In the genomic region with DNA sequence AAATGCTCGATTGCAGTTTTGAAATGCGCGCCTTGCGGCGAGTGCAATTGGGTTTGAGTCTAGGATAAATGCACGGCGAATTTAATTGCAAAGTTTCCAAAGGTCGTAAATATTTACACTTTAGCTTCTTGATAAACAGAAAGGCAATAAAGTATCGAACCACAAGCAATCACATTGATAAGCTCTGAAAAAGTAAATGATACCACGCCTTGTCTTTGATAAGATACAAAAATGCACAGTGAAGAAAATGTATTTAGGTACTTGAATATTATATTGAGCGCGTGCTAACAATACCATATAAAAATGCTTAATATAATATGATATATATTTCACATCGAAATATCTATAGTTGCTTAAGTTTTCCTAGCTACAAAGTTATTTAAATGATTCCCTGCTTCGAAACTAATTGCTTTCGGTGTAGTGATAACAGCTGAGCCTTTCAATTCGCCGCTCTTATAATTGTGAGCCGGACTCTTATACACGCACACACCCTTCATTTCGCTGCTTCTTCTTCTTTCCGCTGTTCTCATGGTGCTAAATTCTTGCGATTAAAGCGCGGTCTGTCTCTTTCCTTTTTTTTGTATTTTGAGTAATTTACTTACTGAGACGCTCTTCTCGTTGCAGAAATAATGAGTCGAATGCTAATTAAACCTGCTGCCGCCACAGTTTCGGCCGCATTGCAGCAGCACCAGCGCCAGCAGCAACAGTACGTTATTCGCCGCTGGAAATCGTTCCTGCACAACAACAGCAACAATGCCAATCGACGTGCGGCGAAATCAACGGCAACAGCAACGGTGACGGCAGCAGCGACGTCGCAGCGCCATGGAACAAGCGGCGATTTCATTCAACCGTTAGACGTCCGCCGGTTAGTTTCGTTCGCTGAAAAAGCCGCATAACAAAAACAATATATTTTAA, we compare ENCODE assay signal across 5 fruit fly cellular contexts.
TF ChIP-seq lines count a peak whose summit lies in the region.

No protein-coding gene starts in this region.

- peak; percentile 35 for TF ChIP-seq CTCF in whole organism, embryonic (GFP tag; optimal IDR thresholded peaks at IDR 0.05; lab: Kevin White, UChicago)

TF ChIP-seq in whole organism, adult, 20 proteins besides CTCF, POLR2A, EP300 and RAD21 (continues in another document):
- no peak for TF ChIP-seq Hr96 (GFP tag; optimal IDR thresholded peaks at IDR 0.05; lab: Kevin White, UChicago)
- peak; percentile 53 for TF ChIP-seq CG5204 (GFP tag; optimal IDR thresholded peaks at IDR 0.05; lab: Kevin White, UChicago)
- peak; percentile 42 for TF ChIP-seq CG1620 (GFP tag; optimal IDR thresholded peaks at IDR 0.05; lab: Kevin White, UChicago)
- TF ChIP-seq bab1 (GFP tag; optimal IDR thresholded peaks at IDR 0.05; lab: Kevin White, UChicago): peak; percentile 53
- TF ChIP-seq ovo (GFP tag; optimal IDR thresholded peaks at IDR 0.05; lab: Kevin White, UChicago): peak; percentile 89
- TF ChIP-seq pad (GFP tag; optimal IDR thresholded peaks at IDR 0.05; lab: Kevin White, UChicago): no peak
- peak; percentile 46 for TF ChIP-seq kay (GFP tag; lab: Kevin White, UChicago; ENCODE audit: borderline replicate concordance)
- peak; percentile 75 for TF ChIP-seq tj (GFP tag; optimal IDR thresholded peaks at IDR 0.05; lab: Kevin White, UChicago)
- peak; percentile 74 for TF ChIP-seq CG7045 (GFP tag; optimal IDR thresholded peaks at IDR 0.05; lab: Kevin White, UChicago)
- peak; percentile 95 for TF ChIP-seq CG7101 (tag; optimal IDR thresholded peaks at IDR 0.05; lab: Kevin White, UChicago)
- TF ChIP-seq CG11617 (GFP tag; optimal IDR thresholded peaks at IDR 0.05; lab: Kevin White, UChicago): peak; percentile 83
- TF ChIP-seq Crg-1 (GFP tag; optimal IDR thresholded peaks at IDR 0.05; lab: Kevin White, UChicago): peak; percentile 80
- TF ChIP-seq cnc (optimal IDR thresholded peaks at IDR 0.05; lab: Kevin White, UChicago): no peak
- peak; percentile 36 for TF ChIP-seq toe (GFP tag; optimal IDR thresholded peaks at IDR 0.05; lab: Kevin White, UChicago)
- TF ChIP-seq Mnt (GFP tag; optimal IDR thresholded peaks at IDR 0.05; lab: Kevin White, UChicago): peak; percentile 79
- peak; percentile 80 for TF ChIP-seq CG33017 (tag; optimal IDR thresholded peaks at IDR 0.05; lab: Kevin White, UChicago)

TF ChIP-seq in whole organism, embryonic, 481 proteins besides CTCF, POLR2A, EP300 and RAD21 (continues in another document):
- peak; percentile 10 for TF ChIP-seq stwl (tag; optimal IDR thresholded peaks at IDR 0.05; lab: Kevin White, UChicago)
- TF ChIP-seq CG34224 (GFP tag; IDR thresholded peaks at IDR 0.05; lab: Robert Waterston, UW; ENCODE audit: partially characterized antibody): no peak
- TF ChIP-seq Hr78 (GFP tag; optimal IDR thresholded peaks at IDR 0.05; lab: Kevin White, UChicago): peak in 1 of 2 experiments; percentile 81
- TF ChIP-seq Oaz (GFP tag; IDR thresholded peaks at IDR 0.05; lab: Robert Waterston, UW): peak; percentile 68
- peak; percentile 90 for TF ChIP-seq Xrp1 (GFP tag; IDR thresholded peaks at IDR 0.05; lab: Robert Waterston, UW)
- no peak for TF ChIP-seq mld (GFP tag; IDR thresholded peaks at IDR 0.05; lab: Robert Waterston, UW; ENCODE audit: partially characterized antibody)
- TF ChIP-seq ap (GFP tag; IDR thresholded peaks at IDR 0.05; lab: Robert Waterston, UW): peak; percentile 64
- TF ChIP-seq maf-S (GFP tag; optimal IDR thresholded peaks at IDR 0.05; lab: Kevin White, UChicago): peak; percentile 38
- TF ChIP-seq nmo (GFP tag; optimal IDR thresholded peaks at IDR 0.05; lab: Kevin White, UChicago): peak; percentile 86
- peak; percentile 29 for TF ChIP-seq CG1647 (GFP tag; optimal IDR thresholded peaks at IDR 0.05; lab: Kevin White, UChicago)
- TF ChIP-seq pho (GFP tag; optimal IDR thresholded peaks at IDR 0.05; lab: Kevin White, UChicago): peak; percentile 39
- peak; percentile 68 for TF ChIP-seq CG12942 (GFP tag; optimal IDR thresholded peaks at IDR 0.05; lab: Kevin White, UChicago)
- TF ChIP-seq CG3847 (GFP tag; IDR thresholded peaks at IDR 0.05; lab: Robert Waterston, UW): peak; percentile 73
- TF ChIP-seq ems (GFP tag; optimal IDR thresholded peaks at IDR 0.05; lab: Kevin White, UChicago): peak; percentile 28
- peak; percentile 72 for TF ChIP-seq CG18764 (GFP tag; optimal IDR thresholded peaks at IDR 0.05; lab: Kevin White, UChicago)
- peak; percentile 86 for TF ChIP-seq dysf (GFP tag; IDR thresholded peaks at IDR 0.05; lab: Robert Waterston, UW)

TF ChIP-seq in whole organism, prepupa, 60 proteins besides CTCF, POLR2A, EP300 and RAD21 (continues in another document):
- TF ChIP-seq Met (GFP tag; optimal IDR thresholded peaks at IDR 0.05; lab: Kevin White, UChicago) (peak; percentile 85), Hr38 (GFP tag; optimal IDR thresholded peaks at IDR 0.05; lab: Kevin White, UChicago) (no peak), Sox102F (GFP tag; optimal IDR thresholded peaks at IDR 0.05; lab: Kevin White, UChicago) (peak; percentile 84), vri (GFP tag; optimal IDR thresholded peaks at IDR 0.05; lab: Kevin White, UChicago) (peak; percentile 79), dsx (GFP tag; optimal IDR thresholded peaks at IDR 0.05; lab: Kevin White, UChicago; ENCODE audit: poor library complexity, severe bottlenecking) (peak; percentile 89), Sox14 (GFP tag; optimal IDR thresholded peaks at IDR 0.05; lab: Kevin White, UChicago) (peak; percentile 80), CG11762 (GFP tag; optimal IDR thresholded peaks at IDR 0.05; lab: Kevin White, UChicago; ENCODE audit: insufficient read depth) (peak; percentile 86), svp (GFP tag; lab: Kevin White, UChicago) (peak; percentile 94), pdm3 (GFP tag; optimal IDR thresholded peaks at IDR 0.05; lab: Kevin White, UChicago) (peak; percentile 90), CG31627 (GFP tag; optimal IDR thresholded peaks at IDR 0.05; lab: Kevin White, UChicago) (peak; percentile 77), eg (GFP tag; IDR thresholded peaks at IDR 0.05; lab: Robert Waterston, UW) (peak; percentile 88), CG1621 (tag; optimal IDR thresholded peaks at IDR 0.05; lab: Kevin White, UChicago) (peak; percentile 80), acj6 (GFP tag; optimal IDR thresholded peaks at IDR 0.05; lab: Kevin White, UChicago) (peak; percentile 70), Hr4 (GFP tag; optimal IDR thresholded peaks at IDR 0.05; lab: Kevin White, UChicago) (peak; percentile 50), esn (GFP tag; optimal IDR thresholded peaks at IDR 0.05; lab: Kevin White, UChicago) (peak; percentile 91), Hr39 (GFP tag; optimal IDR thresholded peaks at IDR 0.05; lab: Kevin White, UChicago) (peak; percentile 77)

TF ChIP-seq in whole organism, pupa, 21 proteins besides CTCF, POLR2A, EP300 and RAD21 (continues in another document):
- TF ChIP-seq CG8159 (tag; optimal IDR thresholded peaks at IDR 0.05; lab: Kevin White, UChicago) (peak; percentile 89), CG13204 (GFP tag; optimal IDR thresholded peaks at IDR 0.05; lab: Kevin White, UChicago) (peak; percentile 59), fd96Ca (GFP tag; IDR thresholded peaks at IDR 0.05; lab: Robert Waterston, UW) (0 out of 3 replicates have a peak, but pooled peaks have one; percentile 53), D1 (tag; optimal IDR thresholded peaks at IDR 0.05; lab: Kevin White, UChicago) (peak; percentile 54), CG4496 (GFP tag; IDR thresholded peaks at IDR 0.05; lab: Robert Waterston, UW) (peak; percentile 85), Pif1B (GFP tag; optimal IDR thresholded peaks at IDR 0.05; lab: Kevin White, UChicago) (peak; percentile 81), rn (GFP tag; IDR thresholded peaks at IDR 0.05; lab: Robert Waterston, UW) (peak; percentile 47; the same call in 1 of the 2 replicates), Pif1A (GFP tag; optimal IDR thresholded peaks at IDR 0.05; lab: Kevin White, UChicago) (peak; percentile 67), Snoo (tag; optimal IDR thresholded peaks at IDR 0.05; lab: Kevin White, UChicago) (peak; percentile 83), CG17806 (tag; optimal IDR thresholded peaks at IDR 0.05; lab: Kevin White, UChicago) (peak; percentile 84), EcR (GFP tag; optimal IDR thresholded peaks at IDR 0.05; lab: Kevin White, UChicago) (peak; percentile 4), CG10348 (GFP tag; IDR thresholded peaks at IDR 0.05; lab: Robert Waterston, UW) (no peak), CG15710 (tag; optimal IDR thresholded peaks at IDR 0.05; lab: Kevin White, UChicago) (peak; percentile 85), Ets98B (GFP tag; IDR thresholded peaks at IDR 0.05; lab: Robert Waterston, UW) (peak; percentile 79), gl (tag; optimal IDR thresholded peaks at IDR 0.05; lab: Kevin White, UChicago) (peak; percentile 54), CG8301 (tag; optimal IDR thresholded peaks at IDR 0.05; lab: Kevin White, UChicago) (peak; percentile 84), CG34367 (tag; optimal IDR thresholded peaks at IDR 0.05; lab: Kevin White, UChicago) (peak; percentile 79)

TF ChIP-seq in whole organism, wandering third instar larva, 38 proteins besides CTCF, POLR2A, EP300 and RAD21 (continues in another document):
- peak; percentile 53 for TF ChIP-seq fru (GFP tag; optimal IDR thresholded peaks at IDR 0.05; lab: Kevin White, UChicago)
- no peak for TF ChIP-seq Rel (GFP tag; optimal IDR thresholded peaks at IDR 0.05; lab: Kevin White, UChicago)
- peak; percentile 57 for TF ChIP-seq Rel (tag; optimal IDR thresholded peaks at IDR 0.05; lab: Kevin White, UChicago)
- TF ChIP-seq dsf (GFP tag; optimal IDR thresholded peaks at IDR 0.05; lab: Kevin White, UChicago; ENCODE audit: borderline replicate concordance): peak; percentile 55
- peak; percentile 92 for TF ChIP-seq rgr (GFP tag; optimal IDR thresholded peaks at IDR 0.05; lab: Kevin White, UChicago)
- no peak for TF ChIP-seq Mio (GFP tag; optimal IDR thresholded peaks at IDR 0.05; lab: Kevin White, UChicago)
- TF ChIP-seq HLH106 (tag; optimal IDR thresholded peaks at IDR 0.05; lab: Kevin White, UChicago): peak; percentile 90
- peak; percentile 69 for TF ChIP-seq CG9705 (GFP tag; optimal IDR thresholded peaks at IDR 0.05; lab: Kevin White, UChicago)
- peak; percentile 87 for TF ChIP-seq OdsH (GFP tag; optimal IDR thresholded peaks at IDR 0.05; lab: Kevin White, UChicago)
- TF ChIP-seq Hnf4 (GFP tag; optimal IDR thresholded peaks at IDR 0.05; lab: Kevin White, UChicago): peak; percentile 76
- no peak for TF ChIP-seq Hr83 (GFP tag; optimal IDR thresholded peaks at IDR 0.05; lab: Kevin White, UChicago; ENCODE audit: poor library complexity, severe bottlenecking)
- peak; percentile 44 for TF ChIP-seq Jra (GFP tag; optimal IDR thresholded peaks at IDR 0.05; lab: Kevin White, UChicago)
- TF ChIP-seq tai (GFP tag; optimal IDR thresholded peaks at IDR 0.05; lab: Kevin White, UChicago): no peak
- no peak for TF ChIP-seq CrebA (GFP tag; optimal IDR thresholded peaks at IDR 0.05; lab: Kevin White, UChicago; ENCODE audit: borderline replicate concordance)
- peak; percentile 83 for TF ChIP-seq ey (GFP tag; optimal IDR thresholded peaks at IDR 0.05; lab: Kevin White, UChicago)
- TF ChIP-seq foxo (GFP tag; optimal IDR thresholded peaks at IDR 0.05; lab: Kevin White, UChicago): peak in 1 of 2 experiments; percentile 70
- TF ChIP-seq sage (GFP tag; optimal IDR thresholded peaks at IDR 0.05; lab: Kevin White, UChicago): peak; percentile 61
- TF ChIP-seq Vsx2 (GFP tag; optimal IDR thresholded peaks at IDR 0.05; lab: Kevin White, UChicago; ENCODE audit: partially characterized antibody): no peak
- peak; percentile 1 for TF ChIP-seq Myc (optimal IDR thresholded peaks at IDR 0.05; lab: Kevin White, UChicago)
